Fruit fly (Drosophila melanogaster) whole organism, embryonic: ENCODE results near the gene CG14221.

Experiments used
- CG11456 ChIP-seq: fragments of 200-800 bp; sonication (Bioruptor generic); IDR thresholded peaks from 3 replicates; pipeline ENCODE4 v1.3.6; 2022; ENCODE audit warnings: missing biosample characterization, missing genetic modification characterization
- CG13296 ChIP-seq: fragments of 200-800 bp; sonication (Bioruptor generic); optimal IDR thresholded peaks from 3 replicates; lab custom pipeline; 2018; ENCODE audit warnings: missing biosample characterization, mild to moderate bottlenecking, missing genetic modification characterization
- CG13775 ChIP-seq: fragments of 200-800 bp; sonication (Bioruptor generic); optimal IDR thresholded peaks from 3 replicates; lab custom pipeline; 2017; ENCODE audit warnings: missing biosample characterization, mild to moderate bottlenecking, missing genetic modification characterization
- CG14710 ChIP-seq: fragments of 200-800 bp; sonication (Bioruptor generic); optimal IDR thresholded peaks from 3 replicates; lab custom pipeline; 2019; ENCODE audit warnings: missing biosample characterization, mild to moderate bottlenecking, missing genetic modification characterization, moderate library complexity
- CG14965 ChIP-seq: fragments of 200-800 bp; sonication (Bioruptor generic); optimal IDR thresholded peaks from 2 replicates; lab custom pipeline; 2016; ENCODE audit warnings: missing biosample characterization, missing genetic modification characterization, borderline replicate concordance
- CG15269 ChIP-seq: fragments of 200-800 bp; sonication (Bioruptor generic); optimal IDR thresholded peaks from 2 replicates; lab custom pipeline; 2018; ENCODE audit warnings: missing biosample characterization, mild to moderate bottlenecking, missing genetic modification characterization, moderate library complexity
- CG17186 ChIP-seq: fragments of 200-800 bp; sonication (Bioruptor generic); optimal IDR thresholded peaks from 3 replicates; lab custom pipeline; 2017; ENCODE audit warnings: missing biosample characterization, missing genetic modification reagents, missing genetic modification characterization
- CG17829 ChIP-seq: fragments of 200-800 bp; optimal IDR thresholded peaks from 2 replicates; lab custom pipeline; 2019; ENCODE audit warnings: missing biosample characterization, mild to moderate bottlenecking, missing genetic modification characterization, moderate library complexity
- CG18011 ChIP-seq: fragments of 200-800 bp; sonication (Bioruptor generic); optimal IDR thresholded peaks from 2 replicates; lab custom pipeline; 2017; ENCODE audit warnings: missing biosample characterization, missing genetic modification characterization, mild to moderate bottlenecking, moderate library complexity, missing genotype
- CG3065 ChIP-seq: fragments of 200-800 bp; sonication (Bioruptor generic); optimal IDR thresholded peaks from 2 replicates; lab custom pipeline; 2016; ENCODE audit warnings: missing biosample characterization, missing genetic modification characterization
- CG31365 ChIP-seq: fragments of 200-800 bp; sonication (Bioruptor generic); optimal IDR thresholded peaks from 2 replicates; lab custom pipeline; 2018; ENCODE audit warnings: missing biosample characterization, mild to moderate bottlenecking, missing genetic modification characterization
- CG32767 ChIP-seq: fragments of 200-800 bp; sonication (Bioruptor generic); IDR thresholded peaks from 2 replicates; pipeline ENCODE4 v1.3.6; 2022; ENCODE audit warnings: missing biosample characterization, missing genetic modification characterization
- CG6175 ChIP-seq: fragments of 200-800 bp; sonication (Bioruptor generic); IDR thresholded peaks from 3 replicates; pipeline ENCODE4 v1.3.6; 2022; ENCODE audit warnings: missing biosample characterization, missing genetic modification characterization
- CG6765 ChIP-seq: fragments of 200-800 bp; sonication (Bioruptor generic); optimal IDR thresholded peaks from 3 replicates; lab custom pipeline; 2017; ENCODE audit warnings: missing biosample characterization, mild to moderate bottlenecking, missing genetic modification characterization
- CG7928 ChIP-seq: fragments of 200-800 bp; sonication (Bioruptor generic); optimal IDR thresholded peaks from 2 replicates; lab custom pipeline; 2017; ENCODE audit warnings: missing biosample characterization, mild to moderate bottlenecking, missing genetic modification characterization
- CG8359 ChIP-seq: fragments of 200-800 bp; sonication (Bioruptor generic); optimal IDR thresholded peaks from 2 replicates; lab custom pipeline; 2017; ENCODE audit warnings: missing biosample characterization, mild to moderate bottlenecking, missing genetic modification characterization, borderline replicate concordance
- CG9727 ChIP-seq: fragments of 200-800 bp; sonication (Bioruptor generic); optimal IDR thresholded peaks from 3 replicates; lab custom pipeline; 2017; ENCODE audit warnings: missing biosample characterization, mild to moderate bottlenecking, missing genetic modification characterization
- Dll ChIP-seq: fragments of 200-800 bp; sonication (Bioruptor generic); IDR thresholded peaks from 4 replicates; pipeline ENCODE4 v1.3.6; 2022; ENCODE audit warnings: missing biosample characterization, missing genetic modification characterization; ENCODE audit not compliant: partially characterized antibody
- Dp ChIP-seq: fragments of 200-800 bp; sonication (Bioruptor generic); optimal IDR thresholded peaks from 2 replicates; lab custom pipeline; 2018; ENCODE audit warnings: missing biosample characterization, mild to moderate bottlenecking, missing genetic modification characterization, moderate library complexity
- Ets97D ChIP-seq: fragments of 200-800 bp; sonication (Bioruptor generic); optimal IDR thresholded peaks from 3 replicates; lab custom pipeline; 2016; ENCODE audit warnings: missing biosample characterization, missing genetic modification characterization
- Gug ChIP-seq: fragments of 200-800 bp; sonication (Bioruptor generic); IDR thresholded peaks from 4 replicates; pipeline ENCODE4 v1.3.6; 2022; ENCODE audit warnings: missing biosample characterization, missing genetic modification characterization
- Hr39 ChIP-seq: fragments of >200 bp; optimal IDR thresholded peaks from 2 replicates; lab custom pipeline; 2017
- Hr78 ChIP-seq, 2 experiments: fragments of 200-800 bp in 1 of 2; fragments of >200 bp in 1 of 2; sonication (Bioruptor generic) in 1 of 2; optimal IDR thresholded peaks; 2 replicates each; lab custom pipeline; 2017 to 2019; ENCODE audit warnings: missing biosample characterization in 2 of 2, missing genetic modification characterization in 2 of 2, mild to moderate bottlenecking in 1 of 2, moderate library complexity in 1 of 2
- Meics ChIP-seq: fragments of 200-800 bp; sonication (Bioruptor generic); optimal IDR thresholded peaks from 2 replicates; lab custom pipeline; 2017; ENCODE audit warnings: missing biosample characterization, mild to moderate bottlenecking, missing genetic modification characterization
- Mes4 ChIP-seq: fragments of 200-800 bp; sonication (Bioruptor generic); optimal IDR thresholded peaks from 2 replicates; lab custom pipeline; 2016; ENCODE audit warnings: missing biosample characterization, missing genetic modification characterization
- Mrtf ChIP-seq: fragments of 200-800 bp; sonication (Bioruptor generic); IDR thresholded peaks from 3 replicates; pipeline ENCODE4 v1.3.6; 2022; ENCODE audit warnings: missing biosample characterization, missing genetic modification characterization
- Neu2 ChIP-seq: fragments of 200-800 bp; sonication (Bioruptor generic); optimal IDR thresholded peaks from 3 replicates; lab custom pipeline; 2016; ENCODE audit warnings: missing biosample characterization, missing genetic modification characterization, borderline replicate concordance
- Oaz ChIP-seq: fragments of 200-800 bp; sonication (Bioruptor generic); IDR thresholded peaks from 2 replicates; pipeline ENCODE4 v1.3.6; 2022; ENCODE audit warnings: missing biosample characterization, missing genetic modification characterization
- Sin3A ChIP-seq: fragments of >200 bp; optimal IDR thresholded peaks from 2 replicates; lab custom pipeline; 2018
- Six4 ChIP-seq: fragments of 200-800 bp; sonication (Bioruptor generic); optimal IDR thresholded peaks from 2 replicates; lab custom pipeline; 2016; ENCODE audit warnings: missing biosample characterization, missing genetic modification characterization
- Trl ChIP-seq, 3 experiments: fragments of >200 bp in 2 of 3; fragments of 200-800 bp in 1 of 3; sonication (Bioruptor generic) in 1 of 3; optimal IDR thresholded peaks; 2 replicates in 1 of 3; 3 replicates in 2 of 3; lab custom pipeline; 2016 to 2017; ENCODE audit warnings: missing biosample characterization in 1 of 3, missing genetic modification characterization in 1 of 3
- bsh ChIP-seq, 2 experiments: fragments of 200-800 bp; sonication (Bioruptor generic); optimal IDR thresholded peaks; 2 replicates each; lab custom pipeline; 2017 to 2018; ENCODE audit warnings: mild to moderate bottlenecking in 2 of 2, missing biosample characterization in 2 of 2, missing genetic modification characterization in 2 of 2, moderate library complexity in 1 of 2
- cato ChIP-seq: fragments of 200-800 bp; sonication (Bioruptor generic); optimal IDR thresholded peaks from 2 replicates; lab custom pipeline; 2016; ENCODE audit warnings: missing biosample characterization, missing genetic modification characterization, borderline replicate concordance
- ci ChIP-seq: fragments of 200-800 bp; sonication (Bioruptor generic); IDR thresholded peaks from 3 replicates; pipeline ENCODE4 v1.3.6; 2022; ENCODE audit warnings: missing biosample characterization, missing genetic modification characterization
- danr ChIP-seq: fragments of 200-800 bp; sonication (Bioruptor generic); IDR thresholded peaks from 2 replicates; pipeline ENCODE4 v1.3.6; 2022; ENCODE audit warnings: missing biosample characterization, missing genetic modification characterization
- dati ChIP-seq: fragments of 200-800 bp; sonication (Bioruptor generic); IDR thresholded peaks from 2 replicates; pipeline ENCODE4 v1.3.6; 2022; ENCODE audit warnings: missing biosample characterization, missing genetic modification characterization
- dmrt11E ChIP-seq: fragments of 200-800 bp; sonication (Bioruptor generic); optimal IDR thresholded peaks from 3 replicates; lab custom pipeline; 2018; ENCODE audit warnings: missing biosample characterization, mild to moderate bottlenecking, missing genetic modification characterization, moderate library complexity
- emc ChIP-seq: fragments of 200-800 bp; sonication (Bioruptor generic); optimal IDR thresholded peaks from 2 replicates; lab custom pipeline; 2016; ENCODE audit warnings: missing biosample characterization, missing genetic modification characterization
- jing ChIP-seq: fragments of 200-800 bp; sonication (Bioruptor generic); optimal IDR thresholded peaks from 2 replicates; lab custom pipeline; 2018; ENCODE audit warnings: missing biosample characterization, mild to moderate bottlenecking, missing genetic modification characterization
- kay ChIP-seq: fragments of 200-800 bp; sonication (Bioruptor generic); optimal IDR thresholded peaks from 2 replicates; lab custom pipeline; 2016; ENCODE audit warnings: missing biosample characterization, missing genetic modification characterization
- nmo ChIP-seq: fragments of 200-800 bp; sonication (Bioruptor generic); optimal IDR thresholded peaks from 2 replicates; lab custom pipeline; 2018; ENCODE audit warnings: missing biosample characterization, mild to moderate bottlenecking, missing genetic modification characterization, moderate library complexity
- oc ChIP-seq: fragments of 200-800 bp; sonication (Bioruptor generic); optimal IDR thresholded peaks from 2 replicates; lab custom pipeline; 2018; ENCODE audit warnings: missing biosample characterization, mild to moderate bottlenecking, missing genetic modification characterization, moderate library complexity
- p53 ChIP-seq: fragments of 200-800 bp; sonication (Bioruptor generic); optimal IDR thresholded peaks from 2 replicates; lab custom pipeline; 2016; ENCODE audit warnings: missing biosample characterization, missing genetic modification characterization
- run ChIP-seq: fragments of 200-800 bp; sonication (Bioruptor generic); optimal IDR thresholded peaks from 3 replicates; lab custom pipeline; 2018; ENCODE audit warnings: missing biosample characterization, mild to moderate bottlenecking, missing genetic modification characterization
- sd ChIP-seq: fragments of 200-800 bp; sonication (Bioruptor generic); optimal IDR thresholded peaks from 3 replicates; lab custom pipeline; 2018; ENCODE audit warnings: missing biosample characterization, mild to moderate bottlenecking, missing genetic modification characterization, moderate library complexity
- shn ChIP-seq: fragments of 200-800 bp; sonication (Bioruptor generic); optimal IDR thresholded peaks from 3 replicates; lab custom pipeline; 2016; ENCODE audit warnings: missing biosample characterization, missing genetic modification characterization
- sr ChIP-seq: fragments of 200-800 bp; sonication (Bioruptor generic); IDR thresholded peaks from 3 replicates; pipeline ENCODE4 v1.3.6; 2022; ENCODE audit warnings: missing biosample characterization, missing genetic modification characterization
- trh ChIP-seq: fragments of 200-800 bp; sonication (Bioruptor generic); optimal IDR thresholded peaks from 2 replicates; lab custom pipeline; 2016; ENCODE audit warnings: missing biosample characterization, missing genetic modification characterization
- vfl ChIP-seq: fragments of 200-800 bp; sonication (Bioruptor generic); optimal IDR thresholded peaks from 2 replicates; lab custom pipeline; 2016; ENCODE audit warnings: missing biosample characterization, missing genetic modification characterization
- zfh2 ChIP-seq: fragments of 200-800 bp; sonication (Bioruptor generic); optimal IDR thresholded peaks from 2 replicates; lab custom pipeline; 2016; ENCODE audit warnings: missing biosample characterization, missing genetic modification characterization

CG14221 gene

dm6 chrX:19638328-19638940 lies 17.4 kb upstream of the CG14221 start, which contains the start of gene Rcd-1 (continued):
- TF ChIP-seq CG6175, result no peak
- no peak for TF ChIP-seq nmo (GFP tag; lab: Kevin White, UChicago)
- no peak for TF ChIP-seq CG13775 (GFP tag; lab: Kevin White, UChicago)
- no peak for TF ChIP-seq dmrt11E
- TF ChIP-seq CG11456, result no peak
- TF ChIP-seq bsh (GFP tag; optimal IDR thresholded peaks at IDR 0.05; lab: Kevin White, UChicago), result no peak
- TF ChIP-seq oc, result no peak
- no peak for TF ChIP-seq sr (GFP tag; lab: Robert Waterston, UW)
- TF ChIP-seq CG17829 (tag; lab: Kevin White, UChicago), result no peak
- TF ChIP-seq CG31365 (tag; lab: Kevin White, UChicago), result no peak
- no peak for TF ChIP-seq Oaz (GFP tag; lab: Robert Waterston, UW)
- no peak for TF ChIP-seq kay
- no peak for TF ChIP-seq dati (GFP tag; lab: Robert Waterston, UW)
- no peak for TF ChIP-seq Meics
- TF ChIP-seq Dp, result peak; percentile 51
- peak; percentile 37 for TF ChIP-seq Ets97D (GFP tag; lab: Kevin White, UChicago)
- TF ChIP-seq Dll, result no peak
- TF ChIP-seq CG3065 (GFP tag; lab: Kevin White, UChicago), result no peak
- TF ChIP-seq Mes4, result no peak
- TF ChIP-seq shn (GFP tag; lab: Kevin White, UChicago), result no peak
- no peak for TF ChIP-seq Gug (GFP tag; lab: Robert Waterston, UW)
- no peak for TF ChIP-seq CG6765 (GFP tag; lab: Kevin White, UChicago)
- TF ChIP-seq CG18011, result no peak
- TF ChIP-seq ci (GFP tag; lab: Robert Waterston, UW), result no peak
- TF ChIP-seq zfh2 (GFP tag; lab: Kevin White, UChicago), result no peak
- no peak for TF ChIP-seq Hr78 (GFP tag; optimal IDR thresholded peaks at IDR 0.05; lab: Kevin White, UChicago)
- TF ChIP-seq CG9727 (GFP tag; lab: Kevin White, UChicago), result peak; percentile 18
- TF ChIP-seq CG14965 (GFP tag; lab: Kevin White, UChicago), result no peak
- TF ChIP-seq Neu2, result no peak
- TF ChIP-seq sd (tag; lab: Kevin White, UChicago), result peak; percentile 18
- peak; percentile 44 for TF ChIP-seq CG14710 (tag; lab: Kevin White, UChicago)
- no peak for TF ChIP-seq cato
- TF ChIP-seq p53, result no peak
- no peak for TF ChIP-seq CG7928
- no peak for TF ChIP-seq Trl (optimal IDR thresholded peaks at IDR 0.05; lab: Kevin White, UChicago)
- TF ChIP-seq Trl (GFP tag; optimal IDR thresholded peaks at IDR 0.05; lab: Kevin White, UChicago), result no peak
- no peak for TF ChIP-seq danr (GFP tag; lab: Robert Waterston, UW)
- no peak for TF ChIP-seq run (tag; lab: Kevin White, UChicago)
- TF ChIP-seq CG13296 (GFP tag; lab: Kevin White, UChicago), result no peak
- peak; percentile 59 for TF ChIP-seq CG17186 (GFP tag; lab: Kevin White, UChicago)
- no peak for TF ChIP-seq jing (GFP tag; lab: Kevin White, UChicago)
- no peak for TF ChIP-seq CG32767 (GFP tag; lab: Robert Waterston, UW)
- TF ChIP-seq trh (GFP tag; lab: Kevin White, UChicago), result no peak
- no peak for TF ChIP-seq vfl (GFP tag; lab: Kevin White, UChicago)
- no peak for TF ChIP-seq Six4 (GFP tag; lab: Kevin White, UChicago)
- no peak for TF ChIP-seq emc
- no peak for TF ChIP-seq Mrtf (GFP tag; lab: Robert Waterston, UW)
- TF ChIP-seq CG15269 (tag; lab: Kevin White, UChicago), result no peak
- TF ChIP-seq Hr39 (lab: Kevin White, UChicago), result no peak
- TF ChIP-seq CG8359 (GFP tag; lab: Kevin White, UChicago), result no peak
- peak; percentile 87 for TF ChIP-seq Sin3A (lab: Kevin White, UChicago)
